Worm (Caenorhabditis elegans) whole organism, early embryonic: ENCODE data around the gene F46F2.3.

Experiments
- B0310.2 ChIP-seq: sonication (generic microtip); optimal IDR thresholded peaks from 2 replicates; lab custom pipeline; 2016; ENCODE audit warnings: mild to moderate bottlenecking, missing genetic modification characterization, missing compliant biosample characterization
- F13C5.2 ChIP-seq: sonication (generic microtip); optimal IDR thresholded peaks from 2 replicates; lab custom pipeline; 2017; ENCODE audit warnings: mild to moderate bottlenecking, missing genetic modification characterization, inconsistent platforms, missing compliant biosample characterization
- aly-1 ChIP-seq: sonication (generic microtip); optimal IDR thresholded peaks from 2 replicates; lab custom pipeline; 2016; ENCODE audit warnings: missing genetic modification characterization, missing compliant biosample characterization
- ama-1 ChIP-seq: fragments of 150-350 bp; optimal IDR thresholded peaks from 2 replicates; lab custom pipeline; 2014
- ceh-13 ChIP-seq: fragments of 200-800 bp; sonication (Bioruptor generic); optimal IDR thresholded peaks from 2 replicates; lab custom pipeline; 2018; ENCODE audit warnings: mild to moderate bottlenecking, missing genetic modification characterization, missing compliant biosample characterization
- ceh-36 ChIP-seq: sonication (generic microtip); optimal IDR thresholded peaks from 2 replicates; lab custom pipeline; 2016; ENCODE audit warnings: missing genetic modification characterization, inconsistent platforms, missing compliant biosample characterization
- ets-7 ChIP-seq: sonication (generic microtip); optimal IDR thresholded peaks from 2 replicates; lab custom pipeline; 2016; ENCODE audit warnings: missing genotype, missing genetic modification characterization, missing compliant biosample characterization
- flt-1 ChIP-seq: fragments of 200-800 bp; sonication (Bioruptor generic); IDR thresholded peaks from 2 replicates; pipeline ENCODE4 v1.3.6; 2022; ENCODE audit warnings: missing genetic modification characterization, missing compliant biosample characterization
- hmbx-1 ChIP-seq: sonication (generic microtip); optimal IDR thresholded peaks from 2 replicates; lab custom pipeline; 2016; ENCODE audit warnings: mild to moderate bottlenecking, missing genetic modification characterization, missing compliant biosample characterization
- hmg-4 ChIP-seq: fragments of 200-800 bp; sonication (Bioruptor generic); optimal IDR thresholded peaks from 2 replicates; lab custom pipeline; 2018; ENCODE audit warnings: mild to moderate bottlenecking, missing genetic modification characterization, missing compliant biosample characterization
- hnd-1 ChIP-seq: sonication (generic microtip); optimal IDR thresholded peaks from 2 replicates; lab custom pipeline; 2016; ENCODE audit warnings: missing genetic modification characterization, missing compliant biosample characterization
- pes-1 ChIP-seq: fragments of 200-800 bp; sonication (Bioruptor generic); IDR thresholded peaks from 2 replicates; pipeline ENCODE4 v1.3.6; 2022; ENCODE audit warnings: missing genetic modification reagents, missing genetic modification characterization, missing compliant biosample characterization
- scrt-1 ChIP-seq: fragments of 200-800 bp; sonication (Bioruptor generic); IDR thresholded peaks from 2 replicates; pipeline ENCODE4 v1.3.6; 2022; ENCODE audit warnings: missing genetic modification characterization, missing compliant biosample characterization
- sea-1 ChIP-seq: fragments of 200-800 bp; sonication (Bioruptor generic); conservative IDR thresholded peaks from 2 replicates; pipeline ENCODE4 v1.3.6; 2022; ENCODE audit warnings: missing genetic modification characterization, missing compliant biosample characterization
- tbx-11 ChIP-seq: fragments of 200-800 bp; sonication (Bioruptor generic); IDR thresholded peaks from 2 replicates; pipeline ENCODE4 v1.3.6; 2022; ENCODE audit warnings: missing genetic modification characterization, missing compliant biosample characterization
- tbx-37 ChIP-seq: fragments of 200-800 bp; sonication (Bioruptor generic); conservative IDR thresholded peaks from 2 replicates; pipeline ENCODE4 v1.3.6; 2022; ENCODE audit warnings: missing genetic modification reagents, missing genetic modification characterization, missing compliant biosample characterization
- tra-4 ChIP-seq: sonication (generic microtip); optimal IDR thresholded peaks from 2 replicates; lab custom pipeline; 2017; ENCODE audit warnings: missing genetic modification characterization, missing compliant biosample characterization

The F46F2.3 gene

DNA sequence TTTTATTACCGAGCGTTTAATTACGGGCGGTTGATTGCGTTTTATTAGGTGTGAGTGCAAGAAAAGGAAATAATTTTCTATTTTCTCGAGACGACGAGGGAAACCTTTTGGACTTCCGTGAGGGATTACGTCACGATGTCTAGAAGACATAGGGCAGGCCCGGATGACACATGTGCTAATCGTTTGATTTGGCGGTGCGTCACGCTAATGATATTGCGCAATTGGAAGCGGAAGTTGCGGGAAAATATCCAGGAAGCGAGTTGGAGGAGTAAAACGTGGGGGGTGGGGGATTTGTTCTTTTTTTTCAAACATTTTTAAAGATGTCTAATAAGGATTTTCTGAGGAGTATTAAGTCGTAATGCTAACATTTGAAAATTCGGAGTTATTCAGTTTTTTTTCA is 4.5 kb upstream of the F46F2.3 start:
- no peak for TF ChIP-seq hmg-4
- peak; percentile 55 for TF ChIP-seq ets-7 (tag; lab: Kevin White, UChicago)

DNA sequence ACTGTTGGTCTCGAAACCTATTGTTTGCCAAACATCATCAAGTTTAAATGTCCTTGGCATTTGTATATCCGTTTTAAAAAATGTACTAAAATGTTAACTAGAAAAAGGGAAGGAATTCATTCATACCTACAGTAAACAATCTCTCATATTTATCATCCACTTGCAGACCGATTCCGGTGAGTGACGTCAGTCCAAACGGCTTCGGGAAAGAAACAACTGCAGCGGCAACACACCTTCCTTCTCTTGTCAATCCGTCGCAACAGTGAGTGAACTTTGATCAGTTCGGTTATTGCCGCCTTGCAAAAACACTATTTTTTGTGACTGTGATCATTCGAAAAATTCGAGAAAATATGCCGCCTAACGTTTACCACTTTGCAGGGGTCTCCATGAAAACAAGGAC is 4.1 kb upstream of the F46F2.3 start:
- TF ChIP-seq pes-1 (no peak), scrt-1 (GFP tag; lab: Robert Waterston, UW) (no peak), tbx-11 (GFP tag; lab: Robert Waterston, UW) (no peak), ceh-13 (GFP tag; lab: Kevin White, UChicago) (no peak), hmg-4 (no peak), sea-1 (no peak)

DNA sequence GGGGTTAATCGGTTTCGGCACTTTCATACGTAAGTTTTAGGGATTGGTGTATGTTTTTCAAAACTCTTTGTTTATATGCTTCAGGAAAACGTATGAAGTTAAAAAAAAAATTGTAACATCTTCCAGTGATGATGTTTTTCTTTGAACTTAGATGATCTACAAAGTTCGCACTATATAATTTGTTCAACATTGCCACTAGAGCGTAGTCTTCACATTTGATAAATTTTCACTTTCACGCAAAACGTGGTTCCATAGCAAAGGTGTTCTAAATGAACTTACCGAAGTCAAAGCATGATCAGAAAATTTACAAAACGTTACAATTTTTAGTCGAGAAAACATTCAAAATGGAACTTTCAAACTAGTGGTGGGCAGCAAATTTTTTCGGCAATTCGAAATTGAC is 2.8 kb upstream of the F46F2.3 start:
- TF ChIP-seq tra-4 (tag; lab: Kevin White, UChicago) (no peak), hmbx-1 (no peak), ama-1 (lab: Kevin White, UChicago) (no peak), tbx-11 (GFP tag; lab: Robert Waterston, UW) (no peak), scrt-1 (GFP tag; lab: Robert Waterston, UW) (no peak), ceh-36 (tag; lab: Kevin White, UChicago) (no peak), hnd-1 (tag; lab: Kevin White, UChicago) (no peak), B0310.2 (tag; lab: Kevin White, UChicago) (no peak), flt-1 (GFP tag; lab: Robert Waterston, UW) (no peak), sea-1 (no peak), pes-1 (no peak), tbx-37 (GFP tag; lab: Robert Waterston, UW) (no peak), F13C5.2 (tag; lab: Kevin White, UChicago) (no peak), aly-1 (no peak), ceh-13 (GFP tag; lab: Kevin White, UChicago) (no peak), ets-7 (tag; lab: Kevin White, UChicago) (no peak), hmg-4 (no peak)

DNA sequence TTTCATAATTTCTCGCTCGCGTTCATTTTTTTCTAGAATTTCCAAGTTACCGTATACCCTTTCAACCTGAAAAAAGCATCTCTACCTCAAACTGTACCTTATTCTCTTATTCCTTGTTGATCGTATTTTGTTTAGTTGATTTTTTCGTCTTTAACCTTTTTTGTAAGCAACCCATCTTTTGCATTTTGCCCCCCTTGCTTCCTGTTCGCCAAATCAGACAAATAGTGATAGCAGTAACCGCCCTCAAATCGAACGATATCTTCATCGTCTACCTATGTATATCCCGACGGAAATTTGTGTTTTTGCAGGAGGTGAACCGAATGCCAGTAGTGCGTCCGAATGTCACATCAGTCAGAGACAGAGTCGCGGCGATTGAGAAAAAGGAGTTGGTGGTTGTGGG is 2.3 kb upstream of the F46F2.3 start, which contains the start of gene F46F2.5:
Gene F46F2.5, plus strand, starts transcription at position 301 of the 400 bp plus-strand sequence.
- no peak for TF ChIP-seq tbx-11 (GFP tag; lab: Robert Waterston, UW)
- no peak for TF ChIP-seq tra-4 (tag; lab: Kevin White, UChicago)
- TF ChIP-seq pes-1, result no peak
- TF ChIP-seq ama-1 (lab: Kevin White, UChicago), result no peak
- no peak for TF ChIP-seq flt-1 (GFP tag; lab: Robert Waterston, UW)

DNA sequence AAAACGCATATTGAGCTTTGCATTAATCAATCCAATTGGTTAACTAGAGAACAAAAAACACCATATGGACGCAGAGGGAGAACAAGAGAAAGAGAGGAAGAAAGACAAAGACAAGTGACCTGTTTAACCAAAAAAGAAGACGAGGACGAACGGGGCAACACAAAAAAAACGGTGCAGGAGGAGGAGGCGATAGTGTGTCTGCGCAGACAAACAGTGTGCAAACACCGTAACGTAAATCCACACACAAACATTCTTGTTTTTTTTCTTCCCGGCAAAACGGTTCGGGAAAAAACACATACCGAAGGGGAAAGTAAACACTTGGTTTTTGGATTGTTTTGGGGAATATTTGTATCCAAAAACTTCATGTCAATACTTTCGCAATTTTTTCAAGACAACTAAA is 13.5 kb downstream of the F46F2.3 start:
- TF ChIP-seq flt-1 (GFP tag; lab: Robert Waterston, UW), result no peak
- no peak for TF ChIP-seq F13C5.2 (tag; lab: Kevin White, UChicago)
- 0 out of 2 replicates have a peak, but pooled peaks have one; percentile 29 for TF ChIP-seq tbx-11 (GFP tag; lab: Robert Waterston, UW)

DNA sequence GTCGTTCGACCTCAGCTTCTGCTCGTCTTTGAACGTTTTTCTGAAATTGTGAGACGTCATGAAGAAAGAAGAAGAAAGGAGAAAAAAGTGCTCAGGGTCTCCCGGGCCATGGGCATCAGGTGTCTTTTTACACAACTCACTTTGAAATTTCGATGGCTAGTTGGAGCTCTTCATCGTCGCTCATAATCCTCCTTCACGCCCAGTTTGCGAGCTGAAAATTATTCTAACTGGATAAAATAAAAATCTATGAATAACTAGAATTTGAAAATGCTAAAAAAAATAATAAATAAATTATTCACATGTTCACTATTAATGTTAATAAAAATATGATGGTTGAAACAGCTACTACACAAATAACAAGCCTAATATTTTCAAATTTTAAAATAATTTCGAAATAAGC is 13.9 kb downstream of the F46F2.3 start, which contains the start of gene piki-1:
Gene piki-1, minus strand, starts transcription at position 218 of the 400 bp plus-strand sequence.
- TF ChIP-seq flt-1 (GFP tag; lab: Robert Waterston, UW) (no peak), scrt-1 (GFP tag; lab: Robert Waterston, UW) (no peak), tbx-11 (GFP tag; lab: Robert Waterston, UW) (no peak), tbx-37 (GFP tag; lab: Robert Waterston, UW) (no peak), ets-7 (tag; lab: Kevin White, UChicago) (no peak), hmg-4 (no peak), B0310.2 (tag; lab: Kevin White, UChicago) (no peak), sea-1 (no peak), ceh-36 (tag; lab: Kevin White, UChicago) (no peak), hnd-1 (tag; lab: Kevin White, UChicago) (no peak), ceh-13 (GFP tag; lab: Kevin White, UChicago) (no peak), pes-1 (no peak), ama-1 (lab: Kevin White, UChicago) (no peak), hmbx-1 (no peak), aly-1 (no peak), tra-4 (tag; lab: Kevin White, UChicago) (no peak)

DNA sequence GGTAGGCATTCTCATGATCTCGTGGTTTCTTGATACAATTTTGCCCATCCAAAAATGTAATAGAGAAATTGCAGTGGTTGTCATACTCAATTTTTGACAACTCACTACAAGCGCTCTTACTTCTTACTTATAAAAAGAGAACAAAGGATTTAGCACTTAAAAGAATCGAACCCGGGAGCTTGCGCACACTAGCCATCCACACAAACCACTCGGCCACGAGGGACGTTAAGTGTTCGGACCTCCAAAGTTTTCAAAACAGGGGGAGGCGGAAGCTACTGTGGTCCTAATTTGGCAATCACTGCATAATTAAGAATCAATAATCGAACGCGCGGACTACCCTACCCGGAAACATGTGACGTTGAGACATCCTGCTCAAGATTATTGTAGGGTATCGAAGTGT is 17.4 kb downstream of the F46F2.3 start:
- TF ChIP-seq hmbx-1, result no peak
- no peak for TF ChIP-seq tra-4 (tag; lab: Kevin White, UChicago)
- TF ChIP-seq B0310.2 (tag; lab: Kevin White, UChicago), result no peak
- TF ChIP-seq F13C5.2 (tag; lab: Kevin White, UChicago), result no peak
- TF ChIP-seq pes-1, result no peak
- no peak for TF ChIP-seq hmg-4
- no peak for TF ChIP-seq sea-1
- TF ChIP-seq tbx-37 (GFP tag; lab: Robert Waterston, UW), result no peak
- no peak for TF ChIP-seq flt-1 (GFP tag; lab: Robert Waterston, UW)
- no peak for TF ChIP-seq ceh-13 (GFP tag; lab: Kevin White, UChicago)
- no peak for TF ChIP-seq tbx-11 (GFP tag; lab: Robert Waterston, UW)
- TF ChIP-seq hnd-1 (tag; lab: Kevin White, UChicago), result no peak
- no peak for TF ChIP-seq scrt-1 (GFP tag; lab: Robert Waterston, UW)
- TF ChIP-seq ets-7 (tag; lab: Kevin White, UChicago), result no peak
- TF ChIP-seq ceh-36 (tag; lab: Kevin White, UChicago), result no peak
- no peak for TF ChIP-seq aly-1
- TF ChIP-seq ama-1 (lab: Kevin White, UChicago), result no peak

DNA sequence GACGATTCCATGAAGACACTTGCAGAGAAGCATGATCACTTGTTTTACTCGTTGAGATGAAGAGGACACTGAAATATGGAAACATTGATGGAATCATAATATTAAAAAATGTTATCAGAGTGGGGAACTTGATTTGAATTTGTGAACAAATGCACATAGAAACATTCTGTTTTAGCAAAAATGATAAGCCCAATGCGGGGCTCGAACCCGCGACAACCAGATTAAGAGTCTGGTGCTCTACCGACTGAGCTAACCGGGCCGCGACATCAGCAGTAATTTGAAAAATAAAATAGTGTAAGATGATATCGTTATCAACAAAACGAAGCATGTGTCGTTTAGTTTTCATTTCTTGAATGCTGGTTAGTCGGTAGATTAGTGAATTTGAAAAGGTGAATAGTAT is 18.9 kb downstream of the F46F2.3 start:
- TF ChIP-seq sea-1, result no peak
- TF ChIP-seq tbx-37 (GFP tag; lab: Robert Waterston, UW), result no peak
- TF ChIP-seq hmg-4, result no peak
- TF ChIP-seq pes-1, result no peak
- TF ChIP-seq ama-1 (lab: Kevin White, UChicago), result no peak
- no peak for TF ChIP-seq tra-4 (tag; lab: Kevin White, UChicago)
- TF ChIP-seq aly-1, result no peak
- no peak for TF ChIP-seq ceh-36 (tag; lab: Kevin White, UChicago)
- no peak for TF ChIP-seq scrt-1 (GFP tag; lab: Robert Waterston, UW)
- TF ChIP-seq flt-1 (GFP tag; lab: Robert Waterston, UW), result no peak
- no peak for TF ChIP-seq B0310.2 (tag; lab: Kevin White, UChicago)
- no peak for TF ChIP-seq F13C5.2 (tag; lab: Kevin White, UChicago)
- no peak for TF ChIP-seq hmbx-1
- no peak for TF ChIP-seq hnd-1 (tag; lab: Kevin White, UChicago)
- TF ChIP-seq ceh-13 (GFP tag; lab: Kevin White, UChicago), result no peak
